Fruit fly (Drosophila melanogaster): ENCODE results near the gene Rpt2.
A peak's percentile ranks its signal among the peaks of the same experiment; 100 is the strongest.

Rpt2 gene

dm6 chr3R:23921701-23922501, 9.5 kb downstream of the Rpt2 start (continued):
- TF ChIP-seq tio (GFP tag; optimal IDR thresholded peaks at IDR 0.05) (no peak), unpg (GFP tag; optimal IDR thresholded peaks at IDR 0.05) (peak; percentile 73), Nf-YA (GFP tag; IDR thresholded peaks at IDR 0.05) (0 out of 2 replicates have a peak, but pooled peaks have one; percentile 44), NK7.1 (GFP tag; optimal IDR thresholded peaks at IDR 0.05) (no peak), Fer3 (tag; optimal IDR thresholded peaks at IDR 0.05) (peak; percentile 44), CG7928 (GFP tag; optimal IDR thresholded peaks at IDR 0.05) (no peak), jumu (GFP tag; optimal IDR thresholded peaks at IDR 0.05) (no peak), CG1024 (GFP tag; IDR thresholded peaks at IDR 0.05) (no peak; the same call in 1 of the 2 replicates), CG7745 (tag; optimal IDR thresholded peaks at IDR 0.05) (no peak), grau (tag; optimal IDR thresholded peaks at IDR 0.05) (peak; percentile 49), CG4282 (GFP tag; optimal IDR thresholded peaks at IDR 0.05) (no peak), CG10543 (GFP tag; optimal IDR thresholded peaks at IDR 0.05) (peak; percentile 93), otp (GFP tag; IDR thresholded peaks at IDR 0.05) (peak; percentile 49; the same call in 1 of the 3 replicates), CG17612 (GFP tag; IDR thresholded peaks at IDR 0.05) (0 out of 2 replicates have a peak, but pooled peaks have one; percentile 11), Abd-B (GFP tag; optimal IDR thresholded peaks at IDR 0.05) (no peak), CG30020 (tag; optimal IDR thresholded peaks at IDR 0.05) (no peak), CG14710 (tag; optimal IDR thresholded peaks at IDR 0.05) (no peak), CG12219 (GFP tag; optimal IDR thresholded peaks at IDR 0.05) (no peak), ap (GFP tag; IDR thresholded peaks at IDR 0.05) (0 out of 2 replicates have a peak, but pooled peaks have one; percentile 40), Side (GFP tag; optimal IDR thresholded peaks at IDR 0.05) (peak; percentile 38), zen (tag; optimal IDR thresholded peaks at IDR 0.05) (no peak), Myb (GFP tag; optimal IDR thresholded peaks at IDR 0.05) (no peak), CG17385 (GFP tag; optimal IDR thresholded peaks at IDR 0.05) (peak; percentile 18), twi (tag; optimal IDR thresholded peaks at IDR 0.05) (peak; percentile 15), CG14860 (GFP tag; IDR thresholded peaks at IDR 0.05; ENCODE audit: partially characterized antibody) (no peak), tap (tag; optimal IDR thresholded peaks at IDR 0.05) (peak; percentile 39), btn (GFP tag; optimal IDR thresholded peaks at IDR 0.05) (peak; percentile 42), CG6175 (GFP tag; IDR thresholded peaks at IDR 0.05) (no peak; the same call in 2 of the 3 replicates), ind (GFP tag; optimal IDR thresholded peaks at IDR 0.05) (peak; percentile 46), dmrt99B (tag; optimal IDR thresholded peaks at IDR 0.05) (peak; percentile 68), ara (GFP tag; IDR thresholded peaks at IDR 0.05) (0 out of 2 replicates have a peak, but pooled peaks have one; percentile 51), ssp (GFP tag; IDR thresholded peaks at IDR 0.05) (no peak), CG8765 (GFP tag; IDR thresholded peaks at IDR 0.05) (no peak), lola (GFP tag; optimal IDR thresholded peaks at IDR 0.05) (peak in 1 of 3 experiments; percentile 4), Ets97D (GFP tag; optimal IDR thresholded peaks at IDR 0.05) (no peak), disco-r (GFP tag; optimal IDR thresholded peaks at IDR 0.05) (no peak), tx (GFP tag; optimal IDR thresholded peaks at IDR 0.05) (no peak), hbn (GFP tag; IDR thresholded peaks at IDR 0.05; ENCODE audit: partially characterized antibody) (peak; percentile 21; the same call in 1 of the 2 replicates), CG10654 (GFP tag; optimal IDR thresholded peaks at IDR 0.05) (no peak), odd (GFP tag; optimal IDR thresholded peaks at IDR 0.05) (no peak), CG4404 (GFP tag; IDR thresholded peaks at IDR 0.05) (no peak), sens (GFP tag) (peak; percentile 80), CG30403 (GFP tag; optimal IDR thresholded peaks at IDR 0.05) (peak; percentile 45), CG10979 (tag; optimal IDR thresholded peaks at IDR 0.05) (peak; percentile 27), Dbx (GFP tag; IDR thresholded peaks at IDR 0.05) (0 out of 3 replicates have a peak, but pooled peaks have one; percentile 24), CG12769 (tag; optimal IDR thresholded peaks at IDR 0.05) (peak; percentile 87), crol (GFP tag; IDR thresholded peaks at IDR 0.05) (peak; percentile 98), CG17829 (tag; optimal IDR thresholded peaks at IDR 0.05) (no peak), B-H1 (GFP tag; IDR thresholded peaks at IDR 0.05) (0 out of 3 replicates have a peak, but pooled peaks have one; percentile 37)

All from whole organism, embryonic.